Worm (Caenorhabditis elegans) whole organism, L4/young adult: ENCODE data around the gene Y73C8C.10.

Experiments used
- W03F9.2 ChIP-seq: fragments of 150-350 bp; optimal IDR thresholded peaks from 2 replicates; lab custom pipeline; 2014; ENCODE audit warnings: missing biosample characterization, missing genetic modification characterization
- dao-5 ChIP-seq: sonication (generic microtip); optimal IDR thresholded peaks from 2 replicates; lab custom pipeline; 2016; ENCODE audit warnings: missing genotype, missing genetic modification characterization, moderate library complexity, missing compliant biosample characterization
- him-1 ChIP-seq: sonication (generic microtip); optimal IDR thresholded peaks from 2 replicates; lab custom pipeline; 2016; ENCODE audit warnings: missing genotype, missing genetic modification reagents, missing genetic modification characterization, missing compliant biosample characterization

DNA sequence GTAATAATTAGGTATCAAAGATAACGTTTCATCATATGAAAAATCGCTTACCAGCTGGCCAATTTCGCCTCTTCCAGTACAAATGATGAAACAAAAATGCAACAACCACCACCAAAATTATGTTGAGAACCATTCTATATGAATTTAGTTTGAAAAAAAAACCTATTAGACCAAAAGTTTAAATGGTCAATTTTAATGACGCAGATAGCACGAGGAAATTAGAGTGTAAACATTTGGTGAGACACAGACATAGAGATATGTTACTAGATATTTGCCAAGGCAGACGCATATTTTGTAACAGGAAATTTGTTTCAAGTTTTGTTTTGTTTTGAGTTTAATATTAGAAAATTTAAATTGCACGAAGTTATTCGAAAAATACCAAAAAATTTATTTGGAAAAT, 33.2 kb downstream of the Y73C8C.10 start, which contains the start of gene cyp-33C9:
- TF ChIP-seq him-1 (no peak), dao-5 (tag; lab: Kevin White, UChicago) (no peak), W03F9.2 (tag; lab: Kevin White, UChicago) (no peak)
